Fruit fly (Drosophila melanogaster): ENCODE results near the gene Scsalpha2.

The Scsalpha2 gene

dm6 chr3R:19412434-19412833 lies 50.4 kb downstream of the Scsalpha2 start, which contains the start of gene CG31221 (continued):
- 0 out of 3 replicates have a peak, but pooled peaks have one; percentile 44 for TF ChIP-seq CG11456 (GFP tag; IDR thresholded peaks at IDR 0.05)
- TF ChIP-seq CG32532 (GFP tag; IDR thresholded peaks at IDR 0.05) = 0 out of 2 replicates have a peak, but pooled peaks have one; percentile 41
- TF ChIP-seq Six4 (GFP tag; optimal IDR thresholded peaks at IDR 0.05) = no peak
- no peak for TF ChIP-seq Hr39 (optimal IDR thresholded peaks at IDR 0.05)
- TF ChIP-seq CG3065 (GFP tag; optimal IDR thresholded peaks at IDR 0.05) = no peak
- peak; percentile 64 for TF ChIP-seq Deaf1 (tag; optimal IDR thresholded peaks at IDR 0.05)
- no peak for TF ChIP-seq ken (GFP tag; IDR thresholded peaks at IDR 0.05)
- TF ChIP-seq ci (GFP tag; IDR thresholded peaks at IDR 0.05) = peak; percentile 22; the same call in 1 of the 3 replicates

Data from whole organism, embryonic.